Fruit fly (Drosophila melanogaster) whole organism, embryonic: ENCODE measurements around the gene IntS10.

Experiments
- CG10462 ChIP-seq: fragments of 200-800 bp; sonication (Bioruptor generic); optimal IDR thresholded peaks from 2 replicates; lab custom pipeline; 2016; ENCODE audit warnings: missing biosample characterization, missing genetic modification characterization
- CG10654 ChIP-seq: fragments of 200-800 bp; sonication (Bioruptor generic); optimal IDR thresholded peaks from 2 replicates; lab custom pipeline; 2016; ENCODE audit warnings: missing biosample characterization, missing genetic modification characterization
- CG11085 ChIP-seq: fragments of 200-800 bp; sonication (Bioruptor generic); IDR thresholded peaks from 2 replicates; pipeline ENCODE4 v1.3.6; 2022; ENCODE audit warnings: missing biosample characterization, missing genetic modification characterization
- CG11723 ChIP-seq: fragments of 200-800 bp; sonication (Bioruptor generic); optimal IDR thresholded peaks from 2 replicates; lab custom pipeline; 2017; ENCODE audit warnings: missing biosample characterization, mild to moderate bottlenecking, missing genetic modification characterization
- CG13287 ChIP-seq: fragments of 200-800 bp; sonication (Bioruptor generic); IDR thresholded peaks from 2 replicates; pipeline ENCODE4 v1.3.6; 2022; ENCODE audit warnings: missing biosample characterization, missing genetic modification characterization; ENCODE audit not compliant: partially characterized antibody
- CG14667 ChIP-seq: fragments of 200-800 bp; sonication (Bioruptor generic); IDR thresholded peaks from 2 replicates; pipeline ENCODE4 v1.3.6; 2022; ENCODE audit warnings: missing biosample characterization, missing genetic modification characterization
- CG17829 ChIP-seq: fragments of 200-800 bp; optimal IDR thresholded peaks from 2 replicates; lab custom pipeline; 2019; ENCODE audit warnings: missing biosample characterization, mild to moderate bottlenecking, missing genetic modification characterization, moderate library complexity
- CG17912 ChIP-seq: fragments of 200-800 bp; sonication (Bioruptor generic); optimal IDR thresholded peaks from 2 replicates; lab custom pipeline; 2018; ENCODE audit warnings: missing biosample characterization, mild to moderate bottlenecking, missing genetic modification characterization
- CG2120 ChIP-seq: fragments of 200-800 bp; sonication (Bioruptor generic); optimal IDR thresholded peaks from 3 replicates; lab custom pipeline; 2016; ENCODE audit warnings: missing biosample characterization, missing genetic modification characterization
- CG3065 ChIP-seq: fragments of 200-800 bp; sonication (Bioruptor generic); optimal IDR thresholded peaks from 2 replicates; lab custom pipeline; 2016; ENCODE audit warnings: missing biosample characterization, missing genetic modification characterization
- CG3726 ChIP-seq: fragments of 200-800 bp; sonication (Bioruptor generic); IDR thresholded peaks from 3 replicates; pipeline ENCODE4, ENCODE4 v1.3.6; 2022; ENCODE audit warnings: missing biosample characterization, missing genetic modification characterization
- CG4854 ChIP-seq: fragments of 200-800 bp; sonication (Bioruptor generic); optimal IDR thresholded peaks from 2 replicates; lab custom pipeline; 2016; ENCODE audit warnings: missing biosample characterization, missing genetic modification characterization, inconsistent platforms
- CG5245 ChIP-seq: fragments of 200-800 bp; sonication (Bioruptor generic); optimal IDR thresholded peaks from 3 replicates; lab custom pipeline; 2016; ENCODE audit warnings: missing biosample characterization, missing genetic modification characterization
- CG8765 ChIP-seq: fragments of 200-800 bp; sonication (Bioruptor generic); IDR thresholded peaks from 2 replicates; pipeline ENCODE4 v1.3.6; 2022; ENCODE audit warnings: missing biosample characterization, missing genetic modification characterization
- CG9932 ChIP-seq: fragments of 200-800 bp; sonication (Bioruptor generic); IDR thresholded peaks from 2 replicates; pipeline ENCODE4 v1.3.6; 2022; ENCODE audit warnings: missing biosample characterization, missing genetic modification characterization
- Dbx ChIP-seq: fragments of 200-800 bp; sonication (Bioruptor generic); IDR thresholded peaks from 3 replicates; pipeline ENCODE4 v1.3.6; 2022; ENCODE audit warnings: missing biosample characterization, missing genetic modification characterization
- E2f2 ChIP-seq: fragments of 200-800 bp; sonication (Bioruptor generic); IDR thresholded peaks from 2 replicates; pipeline ENCODE4 v1.3.6; 2022; ENCODE audit warnings: missing biosample characterization, missing genetic modification characterization
- Eip74EF ChIP-seq, 2 experiments: fragments of 200-800 bp in 1 of 2; fragments of >200 bp in 1 of 2; sonication (Bioruptor generic) in 1 of 2; optimal IDR thresholded peaks; 2 replicates each; lab custom pipeline; 2017 to 2019; ENCODE audit warnings: missing biosample characterization in 2 of 2, missing genetic modification characterization in 2 of 2, mild to moderate bottlenecking in 1 of 2, moderate library complexity in 1 of 2
- Elba2 ChIP-seq: fragments of 200-800 bp; sonication (Bioruptor generic); optimal IDR thresholded peaks from 3 replicates; lab custom pipeline; 2016; ENCODE audit warnings: missing biosample characterization, missing genetic modification characterization
- HHEX ChIP-seq: fragments of 200-800 bp; sonication (Bioruptor generic); optimal IDR thresholded peaks from 3 replicates; lab custom pipeline; 2017; ENCODE audit warnings: missing biosample characterization, mild to moderate bottlenecking, missing genetic modification characterization, missing genetic modification reagents
- Jarid2 ChIP-seq: fragments of 200-800 bp; sonication (Bioruptor generic); optimal IDR thresholded peaks from 3 replicates; lab custom pipeline; 2017; ENCODE audit warnings: mild to moderate bottlenecking, missing biosample characterization, missing genetic modification reagents, missing genetic modification characterization
- Lhr ChIP-seq: fragments of 200-800 bp; sonication (Bioruptor generic); optimal IDR thresholded peaks from 3 replicates; lab custom pipeline; 2017; ENCODE audit warnings: mild to moderate bottlenecking, missing biosample characterization, missing genetic modification reagents, missing genetic modification characterization
- Med ChIP-seq: fragments of 200-800 bp; sonication (Bioruptor generic); peaks from one replicate; lab custom pipeline; 2016; ENCODE audit warnings: missing biosample characterization, missing genetic modification characterization, mild to moderate bottlenecking, inconsistent platforms, moderate library complexity
- Myb ChIP-seq: fragments of 200-800 bp; sonication (Bioruptor generic); optimal IDR thresholded peaks from 2 replicates; lab custom pipeline; 2016; ENCODE audit warnings: missing biosample characterization, missing genetic modification characterization
- Nf-YA ChIP-seq: fragments of 200-800 bp; sonication (Bioruptor generic); IDR thresholded peaks from 2 replicates; pipeline ENCODE4 v1.3.6; 2022; ENCODE audit warnings: missing biosample characterization, missing genetic modification characterization
- Nf-YB ChIP-seq: fragments of 200-800 bp; sonication (Bioruptor generic); optimal IDR thresholded peaks from 3 replicates; lab custom pipeline; 2019; ENCODE audit warnings: missing biosample characterization, mild to moderate bottlenecking, missing genetic modification characterization, moderate library complexity
- Rx ChIP-seq: fragments of 200-800 bp; sonication (Bioruptor generic); IDR thresholded peaks from 2 replicates; pipeline ENCODE4 v1.3.6; 2022; ENCODE audit warnings: missing biosample characterization, missing genetic modification characterization
- Side ChIP-seq: fragments of 200-800 bp; sonication (Bioruptor generic); optimal IDR thresholded peaks from 2 replicates; lab custom pipeline; 2016; ENCODE audit warnings: missing biosample characterization, missing genetic modification characterization
- Sox102F ChIP-seq: fragments of 200-800 bp; sonication (Bioruptor generic); optimal IDR thresholded peaks from 2 replicates; lab custom pipeline; 2018; ENCODE audit warnings: missing biosample characterization, mild to moderate bottlenecking, missing genetic modification characterization, moderate library complexity
- TFAM ChIP-seq: fragments of 200-800 bp; sonication (Bioruptor generic); optimal IDR thresholded peaks from 2 replicates; lab custom pipeline; 2017; ENCODE audit warnings: missing biosample characterization, missing genetic modification characterization, inconsistent platforms
- bbx ChIP-seq: fragments of 200-800 bp; sonication (Bioruptor generic); IDR thresholded peaks from 2 replicates; pipeline ENCODE4 v1.3.6; 2022; ENCODE audit warnings: missing biosample characterization, missing genetic modification characterization; ENCODE audit not compliant: partially characterized antibody
- bigmax ChIP-seq: fragments of 200-800 bp; sonication (Bioruptor generic); optimal IDR thresholded peaks from 2 replicates; lab custom pipeline; 2018; ENCODE audit warnings: missing biosample characterization, mild to moderate bottlenecking, missing genetic modification characterization
- cg ChIP-seq: fragments of 200-800 bp; sonication (Bioruptor generic); optimal IDR thresholded peaks from 3 replicates; lab custom pipeline; 2019; ENCODE audit warnings: missing biosample characterization, mild to moderate bottlenecking, missing genetic modification characterization, moderate library complexity
- ci ChIP-seq: fragments of 200-800 bp; sonication (Bioruptor generic); IDR thresholded peaks from 3 replicates; pipeline ENCODE4 v1.3.6; 2022; ENCODE audit warnings: missing biosample characterization, missing genetic modification characterization
- crol ChIP-seq: fragments of 200-800 bp; sonication (Bioruptor generic); IDR thresholded peaks from 2 replicates; pipeline ENCODE4 v1.3.6; 2022; ENCODE audit warnings: missing biosample characterization, missing genetic modification characterization
- da ChIP-seq: fragments of 200-800 bp; sonication (Bioruptor generic); optimal IDR thresholded peaks from 2 replicates; lab custom pipeline; 2016; ENCODE audit warnings: missing biosample characterization, missing genetic modification characterization
- dmrt11E ChIP-seq: fragments of 200-800 bp; sonication (Bioruptor generic); optimal IDR thresholded peaks from 3 replicates; lab custom pipeline; 2018; ENCODE audit warnings: missing biosample characterization, mild to moderate bottlenecking, missing genetic modification characterization, moderate library complexity
- eve ChIP-seq, 2 experiments: fragments of >200 bp; optimal IDR thresholded peaks; 2 replicates each; lab custom pipeline; 2017; ENCODE audit warnings: missing biosample characterization in 2 of 2, missing genetic modification characterization in 2 of 2
- fd64A ChIP-seq: fragments of 200-800 bp; sonication (Bioruptor generic); optimal IDR thresholded peaks from 3 replicates; lab custom pipeline; 2018; ENCODE audit warnings: missing biosample characterization, mild to moderate bottlenecking, missing genetic modification characterization
- gfzf ChIP-seq: fragments of 200-800 bp; sonication (Bioruptor generic); optimal IDR thresholded peaks from 2 replicates; lab custom pipeline; 2016; ENCODE audit warnings: missing biosample characterization, mild to moderate bottlenecking, missing genetic modification characterization, moderate library complexity
- grn ChIP-seq: fragments of 200-800 bp; sonication (Bioruptor generic); optimal IDR thresholded peaks from 3 replicates; lab custom pipeline; 2017; ENCODE audit warnings: missing biosample characterization, missing genetic modification characterization
- hkb ChIP-seq, 2 experiments: fragments of 200-800 bp in 1 of 2; fragments of >200 bp in 1 of 2; sonication (Bioruptor generic) in 1 of 2; IDR thresholded peaks in 1 of 2; optimal IDR thresholded peaks in 1 of 2; 2 replicates each; pipeline versions ENCODE4 v1.3.6 to Lab custom; 2017 to 2022; ENCODE audit warnings: missing biosample characterization in 1 of 2, missing genetic modification characterization in 1 of 2
- luna ChIP-seq: fragments of 200-800 bp; sonication (Bioruptor generic); optimal IDR thresholded peaks from 2 replicates; lab custom pipeline; 2016; ENCODE audit warnings: missing biosample characterization, missing genetic modification characterization
- oc ChIP-seq: fragments of 200-800 bp; sonication (Bioruptor generic); optimal IDR thresholded peaks from 2 replicates; lab custom pipeline; 2018; ENCODE audit warnings: missing biosample characterization, mild to moderate bottlenecking, missing genetic modification characterization, moderate library complexity
- psq ChIP-seq: fragments of 200-800 bp; sonication (Bioruptor generic); optimal IDR thresholded peaks from 2 replicates; lab custom pipeline; 2017; ENCODE audit warnings: missing biosample characterization, missing genetic modification characterization
- run ChIP-seq: fragments of 200-800 bp; sonication (Bioruptor generic); optimal IDR thresholded peaks from 3 replicates; lab custom pipeline; 2018; ENCODE audit warnings: missing biosample characterization, mild to moderate bottlenecking, missing genetic modification characterization
- scrt ChIP-seq: fragments of 200-800 bp; sonication (Bioruptor generic); optimal IDR thresholded peaks from 2 replicates; lab custom pipeline; 2018; ENCODE audit warnings: missing biosample characterization, mild to moderate bottlenecking, missing genetic modification characterization, moderate library complexity
- sens ChIP-seq: fragments of 200-800 bp; sonication (Bioruptor generic); peaks from one replicate; lab custom pipeline; 2016; ENCODE audit warnings: missing biosample characterization, missing genetic modification characterization
- trh ChIP-seq: fragments of 200-800 bp; sonication (Bioruptor generic); optimal IDR thresholded peaks from 2 replicates; lab custom pipeline; 2016; ENCODE audit warnings: missing biosample characterization, missing genetic modification characterization
- zfh1 ChIP-seq: fragments of 200-800 bp; sonication (Bioruptor generic); IDR thresholded peaks from 3 replicates; pipeline ENCODE4 v1.3.6; 2022; ENCODE audit warnings: missing biosample characterization, missing genetic modification characterization

IntS10 gene

dm6 chr3L:3845815-3846375 lies 39.4 kb downstream of the IntS10 start, which contains the start of gene Awh (continued):
- TF ChIP-seq psq (GFP tag; lab: Kevin White, UChicago) (no peak), ci (GFP tag; lab: Robert Waterston, UW) (0 out of 3 replicates have a peak, but pooled peaks have one; percentile 59), HHEX (GFP tag; lab: Kevin White, UChicago) (no peak), CG9932 (0 out of 2 replicates have a peak, but pooled peaks have one; percentile 23), Side (peak; percentile 7), cg (peak; percentile 63), CG11085 (no peak), Myb (no peak), bigmax (GFP tag; lab: Kevin White, UChicago) (no peak), CG3065 (peak; percentile 26), CG8765 (GFP tag; lab: Robert Waterston, UW) (no peak), run (no peak), Sox102F (no peak), hkb (optimal IDR thresholded peaks at IDR 0.05; lab: Kevin White, UChicago) (no peak), hkb (GFP tag; IDR thresholded peaks at IDR 0.05; lab: Robert Waterston, UW) (peak; percentile 54), Nf-YA (peak; percentile 74), E2f2 (GFP tag; lab: Robert Waterston, UW) (peak; percentile 18; the same call in 1 of the 2 replicates), sens (peak; percentile 75), Eip74EF (GFP tag; optimal IDR thresholded peaks at IDR 0.05; lab: Kevin White, UChicago) (no peak), Rx (no peak), CG4854 (GFP tag; lab: Kevin White, UChicago) (no peak), scrt (GFP tag; lab: Kevin White, UChicago) (no peak), zfh1 (GFP tag; lab: Robert Waterston, UW) (no peak), da (GFP tag; lab: Kevin White, UChicago) (no peak), Jarid2 (GFP tag; lab: Kevin White, UChicago) (peak; percentile 92), CG17912 (GFP tag; lab: Kevin White, UChicago) (no peak), CG14667 (GFP tag; lab: Robert Waterston, UW) (no peak), grn (GFP tag; lab: Kevin White, UChicago) (peak; percentile 54), CG5245 (no peak), Dbx (no peak), crol (GFP tag; lab: Robert Waterston, UW) (peak; percentile 36), CG2120 (GFP tag; lab: Kevin White, UChicago) (no peak), CG13287 (GFP tag; lab: Robert Waterston, UW) (peak; percentile 60), CG17829 (tag; lab: Kevin White, UChicago) (peak; percentile 42), Lhr (GFP tag; lab: Kevin White, UChicago) (no peak), bbx (GFP tag; lab: Robert Waterston, UW) (peak; percentile 66; the same call in 1 of the 2 replicates), dmrt11E (tag; lab: Kevin White, UChicago) (no peak), trh (GFP tag; lab: Kevin White, UChicago) (no peak), luna (GFP tag; lab: Kevin White, UChicago) (no peak), CG3726 (GFP tag; lab: Robert Waterston, UW) (no peak), CG11723 (GFP tag; lab: Kevin White, UChicago) (no peak), Nf-YB (GFP tag; lab: Kevin White, UChicago) (peak; percentile 99), fd64A (no peak), CG10654 (no peak), TFAM (GFP tag; lab: Kevin White, UChicago) (no peak), gfzf (GFP tag; lab: Kevin White, UChicago) (no peak), Elba2 (GFP tag; lab: Kevin White, UChicago) (no peak), Med (GFP tag; lab: Kevin White, UChicago) (peak; percentile 88), eve (GFP tag; optimal IDR thresholded peaks at IDR 0.05; lab: Kevin White, UChicago) (no peak), oc (tag; lab: Kevin White, UChicago) (peak; percentile 35), CG10462 (GFP tag; lab: Kevin White, UChicago) (no peak)
